Worm (Caenorhabditis elegans) whole organism, L2 larva: ENCODE measurements around the gene F54F2.6.

Experiments used
- alr-1 ChIP-seq: fragments of 150-350 bp; optimal IDR thresholded peaks from 2 replicates; lab custom pipeline; 2014; ENCODE audit warnings: missing biosample characterization, missing genetic modification characterization
- aly-2 ChIP-seq: fragments of 150-350 bp; optimal IDR thresholded peaks from 2 replicates; lab custom pipeline; 2014; ENCODE audit warnings: missing biosample characterization, missing genetic modification characterization
- ama-1 ChIP-seq: fragments of 150-350 bp; optimal IDR thresholded peaks from 2 replicates; lab custom pipeline; 2018; ENCODE audit warnings: inconsistent platforms
- blmp-1 ChIP-seq: sonication (generic microtip); optimal IDR thresholded peaks from 2 replicates; lab custom pipeline; 2017; ENCODE audit warnings: missing genetic modification characterization, mild to moderate bottlenecking, missing compliant biosample characterization, antibody characterized with exemption, moderate library complexity; ENCODE audit not compliant: insufficient read depth
- ceh-82 ChIP-seq: fragments of 150-350 bp; optimal IDR thresholded peaks from 2 replicates; lab custom pipeline; 2014; ENCODE audit warnings: missing biosample characterization, missing genetic modification characterization
- egl-27 ChIP-seq: sonication (generic microtip); optimal IDR thresholded peaks from 3 replicates; lab custom pipeline; 2017; ENCODE audit warnings: missing biosample characterization, missing genetic modification reagents, missing genetic modification characterization
- fos-1 ChIP-seq: fragments of 150-350 bp; optimal IDR thresholded peaks from 2 replicates; lab custom pipeline; 2014; ENCODE audit warnings: missing biosample characterization, missing genetic modification characterization
- nhr-237 ChIP-seq: fragments of 150-350 bp; optimal IDR thresholded peaks from 2 replicates; lab custom pipeline; 2014; ENCODE audit warnings: missing biosample characterization, missing genetic modification characterization
- nhr-25 ChIP-seq: fragments of 150-350 bp; sonication (generic microtip); optimal IDR thresholded peaks from 3 replicates; lab custom pipeline; 2014; ENCODE audit warnings: missing biosample characterization, missing genetic modification characterization
- nhr-77 ChIP-seq: fragments of 150-350 bp; optimal IDR thresholded peaks from 2 replicates; lab custom pipeline; 2014; ENCODE audit warnings: missing biosample characterization, missing genetic modification characterization
- sma-3 ChIP-seq: sonication (generic microtip); optimal IDR thresholded peaks from 2 replicates; lab custom pipeline; 2016; ENCODE audit warnings: missing genetic modification reagents, missing genetic modification characterization, missing compliant biosample characterization
- ztf-11 ChIP-seq: sonication (generic microtip); optimal IDR thresholded peaks from 2 replicates; lab custom pipeline; 2017; ENCODE audit warnings: missing biosample characterization, missing genetic modification characterization

DNA sequence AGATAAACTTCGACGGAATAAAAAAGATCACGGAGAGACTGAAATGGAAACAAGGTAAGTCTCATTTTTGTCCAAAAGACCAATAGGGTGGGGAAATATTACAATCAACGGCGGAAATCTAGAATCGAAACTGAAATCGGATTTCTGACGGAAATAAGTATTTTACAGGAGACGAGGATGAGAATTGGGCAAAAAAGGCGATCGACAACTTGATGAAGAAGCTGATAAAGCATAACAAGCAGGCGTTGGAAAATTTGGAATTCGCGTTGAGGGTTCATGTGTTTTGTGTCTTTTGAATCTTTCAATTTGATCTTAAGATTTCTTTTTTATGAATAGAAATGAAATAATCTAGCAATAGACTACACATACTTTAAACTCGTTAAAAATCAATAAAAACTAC is 49.9 kb downstream of the F54F2.6 start, which contains the start of gene ugtp-1:
- TF ChIP-seq ama-1 (lab: Kevin White, UChicago) (no peak), ztf-11 (tag; lab: Kevin White, UChicago) (no peak), egl-27 (tag; lab: Kevin White, UChicago) (no peak), aly-2 (tag; lab: Kevin White, UChicago) (no peak), nhr-77 (tag; lab: Kevin White, UChicago) (no peak), blmp-1 (tag; lab: Kevin White, UChicago) (no peak), nhr-237 (tag; lab: Kevin White, UChicago) (no peak), sma-3 (GFP tag; lab: Kevin White, UChicago) (no peak), alr-1 (tag; lab: Kevin White, UChicago) (no peak), nhr-25 (no peak), ceh-82 (tag; lab: Kevin White, UChicago) (no peak), fos-1 (tag; lab: Kevin White, UChicago) (no peak)
